Worm (Caenorhabditis elegans) whole organism, midembryonic: ENCODE data around the gene srd-74.

Experiments
- flt-1 ChIP-seq: fragments of 200-800 bp; sonication (Bioruptor generic); IDR thresholded peaks from 2 replicates; pipeline ENCODE4 v1.3.6; 2022; ENCODE audit warnings: missing genetic modification characterization, missing compliant biosample characterization
- tab-1 ChIP-seq: fragments of 200-800 bp; sonication (Bioruptor generic); IDR thresholded peaks from 2 replicates; pipeline ENCODE4 v1.3.6; 2022; ENCODE audit warnings: missing genetic modification characterization, missing compliant biosample characterization
- ztf-29 ChIP-seq: fragments of 200-800 bp; sonication (Bioruptor generic); IDR thresholded peaks from 2 replicates; pipeline ENCODE4 v1.3.6; 2022; ENCODE audit warnings: missing genetic modification reagents, missing genetic modification characterization, missing compliant biosample characterization

DNA sequence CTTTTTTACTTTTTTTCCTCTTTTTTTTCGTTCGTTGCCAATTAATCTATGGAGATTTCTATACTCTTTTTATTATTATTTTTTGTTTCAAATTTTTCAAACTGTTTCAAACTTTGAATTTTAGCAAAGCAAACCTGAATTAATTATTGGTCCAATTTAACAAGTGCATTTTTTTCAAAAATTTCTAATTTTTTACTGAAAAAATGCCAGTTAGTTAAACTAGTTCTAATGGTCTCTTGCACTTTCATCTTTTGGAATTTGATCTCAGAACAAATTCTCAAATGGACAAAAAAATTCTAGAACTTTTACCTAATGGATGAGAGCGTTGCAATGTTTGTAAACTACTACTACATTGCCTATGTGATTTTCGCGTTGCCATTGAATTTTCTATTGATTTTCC lies at the start of gene srd-74:
- TF ChIP-seq flt-1 = no peak
- TF ChIP-seq ztf-29 = no peak
- TF ChIP-seq tab-1 (GFP tag; lab: Robert Waterston, UW) = no peak
